Worm (Caenorhabditis elegans) whole organism, late embryonic: ENCODE data around the gene F49C12.5.
"Not testable (repeated sequence)": the region's sequence is repeated elsewhere in the genome, so short reads cannot be mapped to it uniquely, and the experiment has no call there.

Experiments
- C08G9.2 ChIP-seq: sonication (generic microtip); optimal IDR thresholded peaks from 2 replicates; lab custom pipeline; 2016; ENCODE audit warnings: mild to moderate bottlenecking, missing genetic modification characterization, moderate library complexity, missing compliant biosample characterization
- C38D4.7 ChIP-seq: fragments of 200-800 bp; sonication (Bioruptor generic); optimal IDR thresholded peaks from 2 replicates; lab custom pipeline; 2018; ENCODE audit warnings: mild to moderate bottlenecking, missing genetic modification characterization, moderate library complexity, missing compliant biosample characterization
- K02D7.2 ChIP-seq: sonication (generic microtip); optimal IDR thresholded peaks from 2 replicates; lab custom pipeline; 2017; ENCODE audit warnings: mild to moderate bottlenecking, missing genetic modification characterization, missing compliant biosample characterization
- T23F11.4 ChIP-seq: fragments of 200-800 bp; sonication (Bioruptor generic); optimal IDR thresholded peaks from 2 replicates; lab custom pipeline; 2018; ENCODE audit warnings: mild to moderate bottlenecking, missing genetic modification characterization, missing compliant biosample characterization
- ceh-14 ChIP-seq: sonication (generic microtip); optimal IDR thresholded peaks from 2 replicates; lab custom pipeline; 2016; ENCODE audit warnings: missing genotype, missing genetic modification characterization, missing compliant biosample characterization
- ceh-2 ChIP-seq: sonication (generic microtip); optimal IDR thresholded peaks from 2 replicates; lab custom pipeline; 2016; ENCODE audit warnings: missing genotype, missing genetic modification characterization, missing compliant biosample characterization
- ceh-31 ChIP-seq: sonication (generic microtip); optimal IDR thresholded peaks from 2 replicates; lab custom pipeline; 2016; ENCODE audit warnings: missing genetic modification characterization, missing compliant biosample characterization
- ceh-34 ChIP-seq: sonication (generic microtip); optimal IDR thresholded peaks from 2 replicates; lab custom pipeline; 2016; ENCODE audit warnings: mild to moderate bottlenecking, missing genetic modification characterization, missing compliant biosample characterization
- ceh-45 ChIP-seq: fragments of 200-800 bp; sonication (Bioruptor generic); IDR thresholded peaks from 2 replicates; pipeline ENCODE4 v1.3.6; 2022; ENCODE audit warnings: missing genetic modification reagents, missing genetic modification characterization, missing compliant biosample characterization
- ceh-6 ChIP-seq: fragments of 200-800 bp; sonication (Bioruptor generic); optimal IDR thresholded peaks from 2 replicates; lab custom pipeline; 2018; ENCODE audit warnings: mild to moderate bottlenecking, missing genetic modification characterization, missing compliant biosample characterization
- ceh-9 ChIP-seq: sonication (generic microtip); optimal IDR thresholded peaks from 2 replicates; lab custom pipeline; 2016; ENCODE audit warnings: mild to moderate bottlenecking, missing genetic modification characterization, inconsistent platforms, missing compliant biosample characterization
- che-1 ChIP-seq: sonication (generic microtip); optimal IDR thresholded peaks from 2 replicates; lab custom pipeline; 2016; ENCODE audit warnings: mild to moderate bottlenecking, missing genetic modification characterization, missing compliant biosample characterization
- dmd-4 ChIP-seq: sonication (generic microtip); optimal IDR thresholded peaks from 2 replicates; lab custom pipeline; 2016; ENCODE audit warnings: borderline replicate concordance, missing genetic modification characterization, missing compliant biosample characterization
- elt-2 ChIP-seq: sonication (generic microtip); optimal IDR thresholded peaks from 2 replicates; lab custom pipeline; 2016; ENCODE audit warnings: missing genetic modification reagents, missing genetic modification characterization, missing compliant biosample characterization
- eyg-1 ChIP-seq: sonication (generic microtip); optimal IDR thresholded peaks from 2 replicates; lab custom pipeline; 2016; ENCODE audit warnings: missing genotype, missing genetic modification characterization, missing compliant biosample characterization
- fkh-10 ChIP-seq: fragments of 150-350 bp; optimal IDR thresholded peaks from 2 replicates; lab custom pipeline; 2014; ENCODE audit warnings: missing biosample characterization, missing genetic modification reagents, missing genetic modification characterization
- gmeb-2 ChIP-seq: sonication (generic microtip); optimal IDR thresholded peaks from 2 replicates; lab custom pipeline; 2016; ENCODE audit warnings: missing genetic modification characterization, inconsistent platforms, missing compliant biosample characterization
- hlh-30 ChIP-seq: sonication (generic microtip); optimal IDR thresholded peaks from 2 replicates; lab custom pipeline; 2017; ENCODE audit warnings: antibody characterized with exemption, missing genetic modification characterization, missing compliant biosample characterization; ENCODE audit not compliant: insufficient read depth
- hlh-6 ChIP-seq: sonication (generic microtip); optimal IDR thresholded peaks from 2 replicates; lab custom pipeline; 2016; ENCODE audit warnings: missing genotype, missing genetic modification characterization, missing compliant biosample characterization
- hlh-8 ChIP-seq: sonication (generic microtip); optimal IDR thresholded peaks from 2 replicates; lab custom pipeline; 2016; ENCODE audit warnings: missing genotype, missing genetic modification characterization, missing compliant biosample characterization
- madf-2 ChIP-seq: sonication (generic microtip); optimal IDR thresholded peaks from 2 replicates; lab custom pipeline; 2017; ENCODE audit warnings: missing genetic modification characterization, missing compliant biosample characterization
- nfya-1 ChIP-seq: sonication (generic microtip); optimal IDR thresholded peaks from 2 replicates; lab custom pipeline; 2017; ENCODE audit warnings: missing genetic modification characterization, mild to moderate bottlenecking, missing compliant biosample characterization, antibody characterized with exemption, moderate library complexity
- nhr-11 ChIP-seq: fragments of 150-350 bp; optimal IDR thresholded peaks from 2 replicates; lab custom pipeline; 2014; ENCODE audit warnings: missing biosample characterization, missing genetic modification characterization
- pat-9 ChIP-seq: fragments of 200-800 bp; sonication (Bioruptor generic); optimal IDR thresholded peaks from 2 replicates; lab custom pipeline; 2018; ENCODE audit warnings: mild to moderate bottlenecking, missing genetic modification characterization, moderate library complexity, missing compliant biosample characterization
- pha-4 ChIP-seq: fragments of 150-350 bp; optimal IDR thresholded peaks from 2 replicates; lab custom pipeline; 2018; ENCODE audit warnings: missing biosample characterization, missing genetic modification reagents, missing genetic modification characterization
- pqm-1 ChIP-seq: sonication (generic microtip); optimal IDR thresholded peaks from 2 replicates; lab custom pipeline; 2016; ENCODE audit warnings: missing genetic modification characterization, missing compliant biosample characterization
- ref-2 ChIP-seq: sonication (generic microtip); optimal IDR thresholded peaks from 2 replicates; lab custom pipeline; 2016; ENCODE audit warnings: missing genetic modification characterization, missing compliant biosample characterization
- rnt-1 ChIP-seq: sonication (generic microtip); optimal IDR thresholded peaks from 2 replicates; lab custom pipeline; 2016; ENCODE audit warnings: missing genetic modification characterization, missing compliant biosample characterization
- sdc-2 ChIP-seq: sonication (generic microtip); optimal IDR thresholded peaks from 2 replicates; lab custom pipeline; 2016; ENCODE audit warnings: missing genotype, missing genetic modification characterization, missing compliant biosample characterization
- syd-9 ChIP-seq: sonication (generic microtip); optimal IDR thresholded peaks from 2 replicates; lab custom pipeline; 2016; ENCODE audit warnings: mild to moderate bottlenecking, missing genetic modification characterization, moderate library complexity, missing compliant biosample characterization
- tbx-2 ChIP-seq: sonication (generic microtip); optimal IDR thresholded peaks from 2 replicates; lab custom pipeline; 2016; ENCODE audit warnings: missing genetic modification characterization, missing compliant biosample characterization
- ttx-3 ChIP-seq: sonication (generic microtip); optimal IDR thresholded peaks from 2 replicates; lab custom pipeline; 2016; ENCODE audit warnings: missing genetic modification reagents, missing genetic modification characterization, missing compliant biosample characterization
- unc-55 ChIP-seq: sonication (generic microtip); optimal IDR thresholded peaks from 2 replicates; lab custom pipeline; 2017; ENCODE audit warnings: missing biosample characterization, missing genetic modification reagents, missing genetic modification characterization
- unc-86 ChIP-seq: sonication (generic microtip); optimal IDR thresholded peaks from 2 replicates; lab custom pipeline; 2016; ENCODE audit warnings: missing genetic modification characterization, missing compliant biosample characterization
- ztf-16 ChIP-seq: sonication (generic microtip); optimal IDR thresholded peaks from 2 replicates; lab custom pipeline; 2017; ENCODE audit warnings: missing genetic modification characterization, missing compliant biosample characterization

F49C12.5 gene

ce11 chrIV:9268916-9269315 is 35.8 kb upstream of the F49C12.5 start:
- no peak for TF ChIP-seq pha-4 (tag; lab: Kevin White, UChicago)
- TF ChIP-seq nfya-1 (tag; lab: Kevin White, UChicago), result peak; percentile 51
- no peak for TF ChIP-seq unc-55 (GFP tag; lab: Kevin White, UChicago)
- TF ChIP-seq ceh-14 (tag; lab: Kevin White, UChicago), result no peak
- peak; percentile 4 for TF ChIP-seq syd-9 (tag; lab: Kevin White, UChicago)
- peak; percentile 1 for TF ChIP-seq rnt-1 (tag; lab: Kevin White, UChicago)
- TF ChIP-seq C08G9.2, result peak; percentile 52
- peak; percentile 40 for TF ChIP-seq ref-2 (tag; lab: Kevin White, UChicago)
- no peak for TF ChIP-seq pat-9 (tag; lab: Kevin White, UChicago)
- no peak for TF ChIP-seq unc-86 (tag; lab: Kevin White, UChicago)
- peak; percentile 19 for TF ChIP-seq T23F11.4 (GFP tag; lab: Kevin White, UChicago)
- peak; percentile 19 for TF ChIP-seq ceh-2 (tag; lab: Kevin White, UChicago)
- no peak for TF ChIP-seq pqm-1 (tag; lab: Kevin White, UChicago)
- TF ChIP-seq dmd-4, result no peak
- TF ChIP-seq sdc-2 (tag; lab: Kevin White, UChicago), result peak; percentile 65
- peak; percentile 34 for TF ChIP-seq elt-2
- peak; percentile 46 for TF ChIP-seq ceh-31
- no peak for TF ChIP-seq ceh-45 (GFP tag; lab: Robert Waterston, UW)
- no peak for TF ChIP-seq hlh-8 (tag; lab: Kevin White, UChicago)
- peak; percentile 59 for TF ChIP-seq ceh-34 (tag; lab: Kevin White, UChicago)
- TF ChIP-seq madf-2, result no peak
- TF ChIP-seq fkh-10 (GFP tag; lab: Kevin White, UChicago), result no peak
- peak; percentile 59 for TF ChIP-seq eyg-1 (tag; lab: Kevin White, UChicago)
- no peak for TF ChIP-seq C38D4.7
- peak; percentile 68 for TF ChIP-seq tbx-2 (tag; lab: Kevin White, UChicago)
- TF ChIP-seq hlh-6, result peak; percentile 54
- TF ChIP-seq ceh-9 (tag; lab: Kevin White, UChicago), result peak; percentile 20
- TF ChIP-seq hlh-30 (tag; lab: Kevin White, UChicago), result no peak

ce11 chrIV:9269796-9270195 is 34.9 kb upstream of the F49C12.5 start, which contains the start of gene flh-3:
flh-3 (plus strand) TSS chrIV:9270096.
- TF ChIP-seq hlh-6, result no peak
- TF ChIP-seq ceh-9 (tag; lab: Kevin White, UChicago), result no peak
- no peak for TF ChIP-seq hlh-8 (tag; lab: Kevin White, UChicago)
- TF ChIP-seq gmeb-2 (tag; lab: Kevin White, UChicago), result no peak
- no peak for TF ChIP-seq nhr-11
- no peak for TF ChIP-seq dmd-4
- TF ChIP-seq ceh-6 (GFP tag; lab: Kevin White, UChicago), result no peak
- TF ChIP-seq ceh-31, result no peak
- TF ChIP-seq K02D7.2, result no peak
- no peak for TF ChIP-seq ceh-14 (tag; lab: Kevin White, UChicago)
- TF ChIP-seq T23F11.4 (GFP tag; lab: Kevin White, UChicago), result no peak
- no peak for TF ChIP-seq che-1 (tag; lab: Kevin White, UChicago)
- TF ChIP-seq unc-55 (GFP tag; lab: Kevin White, UChicago), result no peak
- TF ChIP-seq, all 69 proteins: peak for 0

ce11 chrIV:9274008-9274529 is 30.6 kb upstream of the F49C12.5 start, which contains the start of gene nmy-3:
nmy-3 (plus strand) TSS chrIV:9274479.
- TF ChIP-seq K02D7.2, result no peak
- no peak for TF ChIP-seq ztf-16 (tag; lab: Kevin White, UChicago)

- TF ChIP-seq ttx-3 (tag; lab: Kevin White, UChicago); elt-2; tbx-2 (tag; lab: Kevin White, UChicago): not testable (repeated sequence)
Observed at ce11 chrIV:9286305-9286704, 18.4 kb upstream of the F49C12.5 start, which contains the start of gene nhr-267. nhr-267 (minus strand) TSS chrIV:9286405.
